Worm (Caenorhabditis elegans): ENCODE data around the gene F36H5.17.

DNA sequence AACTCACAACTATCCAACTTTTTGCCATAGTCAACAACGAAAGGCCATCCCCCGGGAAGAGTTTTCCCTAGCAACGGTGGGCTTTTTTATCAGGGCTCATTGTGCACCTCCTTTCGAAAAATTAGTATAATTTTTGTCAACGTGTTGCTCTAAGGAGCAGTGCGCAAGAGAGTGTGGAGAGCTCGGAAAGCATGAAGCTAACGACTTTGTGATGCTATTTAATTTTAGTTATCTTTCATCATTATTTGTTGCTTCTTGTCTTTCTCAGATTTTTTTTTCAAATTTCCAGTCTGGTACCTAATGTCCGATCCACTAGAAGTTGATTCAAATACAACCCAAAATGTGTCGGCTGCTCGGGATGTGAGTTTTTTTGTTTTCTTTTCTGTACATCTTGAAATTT lies 25.9 kb downstream of the F36H5.17 start, which contains the start of gene ceh-81:
- no peak for TF ChIP-seq lsy-2 (tag; optimal IDR thresholded peaks at IDR 0.05)
- no peak for TF ChIP-seq nhr-28 (tag; optimal IDR thresholded peaks at IDR 0.05)
- no peak for TF ChIP-seq nhr-237 (tag; optimal IDR thresholded peaks at IDR 0.05)
- TF ChIP-seq M03D4.4 (tag; optimal IDR thresholded peaks at IDR 0.05), result no peak
- TF ChIP-seq unc-62 (GFP tag; optimal IDR thresholded peaks at IDR 0.05), result no peak
- TF ChIP-seq unc-120 (tag; optimal IDR thresholded peaks at IDR 0.05; ENCODE audit: poor library complexity, severe bottlenecking), result no peak
- TF ChIP-seq lin-13 (tag; optimal IDR thresholded peaks at IDR 0.05), result no peak
- no peak for TF ChIP-seq mep-1 (tag; optimal IDR thresholded peaks at IDR 0.05)
- TF ChIP-seq mab-5 (tag; optimal IDR thresholded peaks at IDR 0.05), result no peak
- TF ChIP-seq snpc-4 (tag; optimal IDR thresholded peaks at IDR 0.05), result no peak

Data from whole organism, mixed stage, embryonic.